In the genomic region with DNA sequence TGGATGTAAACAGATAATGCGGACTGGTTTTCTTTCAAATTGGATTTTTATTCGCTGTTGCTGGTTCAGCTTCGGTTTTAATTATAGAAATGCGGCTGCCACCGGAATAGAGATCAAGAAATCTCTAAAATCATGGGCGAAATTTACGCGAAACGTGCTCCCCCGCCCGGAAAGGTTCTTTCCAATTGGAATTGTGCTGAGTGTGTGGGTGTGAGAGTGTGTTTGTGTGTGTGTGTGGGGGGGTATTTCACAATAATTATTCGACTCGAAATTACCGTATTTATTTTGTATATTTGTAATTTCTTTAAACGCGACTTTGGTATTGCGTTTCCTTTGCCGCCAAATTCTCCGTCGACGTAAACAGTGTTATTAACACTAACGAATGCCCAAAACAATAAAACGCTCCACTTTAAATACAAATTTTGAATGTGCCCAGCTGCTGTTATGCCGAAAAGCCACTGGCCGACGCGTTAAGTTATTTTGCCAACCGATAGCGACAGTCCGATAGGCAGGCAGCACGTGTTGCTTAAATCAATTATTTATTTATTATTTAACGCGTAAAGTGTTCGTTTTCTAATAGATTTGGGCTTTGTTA, we compare ENCODE assay signal across 1 fruit fly cellular context.
TF ChIP-seq lines count a peak whose summit lies in the region.

Gclc (minus strand) TSS at position 431 of the 595 bp plus-strand sequence.

TF ChIP-seq in whole organism, embryonic, 481 proteins besides CTCF, POLR2A, EP300 and RAD21 (continued from another document and continues in another):
- TF ChIP-seq CG7928 (GFP tag; optimal IDR thresholded peaks at IDR 0.05; lab: Kevin White, UChicago) (no peak), Nf-YA (GFP tag; IDR thresholded peaks at IDR 0.05; lab: Robert Waterston, UW) (no peak), CG9932 (GFP tag; IDR thresholded peaks at IDR 0.05; lab: Robert Waterston, UW) (peak; percentile 13; the same call in 1 of the 2 replicates), CG12219 (GFP tag; optimal IDR thresholded peaks at IDR 0.05; lab: Kevin White, UChicago) (no peak), Sox100B (GFP tag; optimal IDR thresholded peaks at IDR 0.05; lab: Kevin White, UChicago) (no peak), CG7963 (GFP tag; IDR thresholded peaks at IDR 0.05; lab: Robert Waterston, UW; ENCODE audit: partially characterized antibody) (peak; percentile 10; the same call in 1 of the 3 replicates), en (GFP tag; optimal IDR thresholded peaks at IDR 0.05; lab: Kevin White, UChicago) (no peak), CG17802 (tag; optimal IDR thresholded peaks at IDR 0.05; lab: Kevin White, UChicago) (no peak), caup (GFP tag; optimal IDR thresholded peaks at IDR 0.05; lab: Kevin White, UChicago; ENCODE audit: severe bottlenecking) (no peak), CG15073 (GFP tag; optimal IDR thresholded peaks at IDR 0.05; lab: Kevin White, UChicago) (no peak), dan (GFP tag; IDR thresholded peaks at IDR 0.05; lab: Robert Waterston, UW) (no peak), CG11723 (GFP tag; optimal IDR thresholded peaks at IDR 0.05; lab: Kevin White, UChicago) (no peak), Sry-β (GFP tag; optimal IDR thresholded peaks at IDR 0.05; lab: Kevin White, UChicago) (no peak), esg (GFP tag; conservative IDR thresholded peaks at IDR 0.05; lab: Robert Waterston, UW) (no peak), Fer1 (GFP tag; optimal IDR thresholded peaks at IDR 0.05; lab: Kevin White, UChicago) (peak; percentile 25), CG10267 (tag; optimal IDR thresholded peaks at IDR 0.05; lab: Kevin White, UChicago) (peak; percentile 36), CG12942 (GFP tag; optimal IDR thresholded peaks at IDR 0.05; lab: Kevin White, UChicago) (no peak), lbe (GFP tag; optimal IDR thresholded peaks at IDR 0.05; lab: Kevin White, UChicago) (no peak), BEAF-32 (GFP tag; optimal IDR thresholded peaks at IDR 0.05; lab: Kevin White, UChicago) (peak; percentile 66), HHEX (GFP tag; optimal IDR thresholded peaks at IDR 0.05; lab: Kevin White, UChicago) (peak; percentile 12), ATbp (GFP tag; optimal IDR thresholded peaks at IDR 0.05; lab: Kevin White, UChicago) (no peak), lab (GFP tag; optimal IDR thresholded peaks at IDR 0.05; lab: Kevin White, UChicago) (peak; percentile 24), rib (GFP tag; IDR thresholded peaks at IDR 0.05; lab: Robert Waterston, UW) (no peak), pnt (GFP tag; optimal IDR thresholded peaks at IDR 0.05; lab: Kevin White, UChicago) (no peak), sisA (GFP tag; IDR thresholded peaks at IDR 0.05; lab: Robert Waterston, UW) (no peak), CG18011 (GFP tag; optimal IDR thresholded peaks at IDR 0.05; lab: Kevin White, UChicago) (no peak), twi (tag; optimal IDR thresholded peaks at IDR 0.05; lab: Kevin White, UChicago) (no peak), CG1647 (GFP tag; optimal IDR thresholded peaks at IDR 0.05; lab: Kevin White, UChicago) (no peak), Rfx (GFP tag; IDR thresholded peaks at IDR 0.05; lab: Robert Waterston, UW) (peak; percentile 26; the same call in 1 of the 2 replicates), CG32532 (GFP tag; IDR thresholded peaks at IDR 0.05; lab: Robert Waterston, UW) (no peak), CG12155 (GFP tag; optimal IDR thresholded peaks at IDR 0.05; lab: Kevin White, UChicago) (no peak), Scr (GFP tag; IDR thresholded peaks at IDR 0.05; lab: Robert Waterston, UW; ENCODE audit: partially characterized antibody) (peak; percentile 39), CkIIα-i1 (GFP tag; IDR thresholded peaks at IDR 0.05; lab: Robert Waterston, UW) (no peak), CG9797 (GFP tag; optimal IDR thresholded peaks at IDR 0.05; lab: Kevin White, UChicago) (peak; percentile 64), bcd (GFP tag; optimal IDR thresholded peaks at IDR 0.05; lab: Kevin White, UChicago) (no peak), cwo (GFP tag; optimal IDR thresholded peaks at IDR 0.05; lab: Kevin White, UChicago) (peak; percentile 82), CG17186 (GFP tag; optimal IDR thresholded peaks at IDR 0.05; lab: Kevin White, UChicago) (no peak), CG2116 (GFP tag; optimal IDR thresholded peaks at IDR 0.05; lab: Kevin White, UChicago) (peak; percentile 79), bbx (GFP tag; IDR thresholded peaks at IDR 0.05; lab: Robert Waterston, UW; ENCODE audit: partially characterized antibody) (peak; percentile 41), kay (GFP tag; optimal IDR thresholded peaks at IDR 0.05; lab: Kevin White, UChicago) (no peak), CG12391 (tag; optimal IDR thresholded peaks at IDR 0.05; lab: Kevin White, UChicago) (no peak), Spps (tag; optimal IDR thresholded peaks at IDR 0.05; lab: Kevin White, UChicago) (no peak), NFAT (GFP tag; IDR thresholded peaks at IDR 0.05; lab: Robert Waterston, UW) (0 out of 2 replicates have a peak, but pooled peaks have one; percentile 23), CG12236 (GFP tag; optimal IDR thresholded peaks at IDR 0.05; lab: Kevin White, UChicago) (no peak), ash1 (GFP tag; optimal IDR thresholded peaks at IDR 0.05; lab: Kevin White, UChicago) (no peak), tup (GFP tag; optimal IDR thresholded peaks at IDR 0.05; lab: Kevin White, UChicago) (no peak), unc-4 (GFP tag; IDR thresholded peaks at IDR 0.05; lab: Robert Waterston, UW; ENCODE audit: partially characterized antibody) (peak; percentile 52; the same call in 1 of the 2 replicates), CG2875 (GFP tag; optimal IDR thresholded peaks at IDR 0.05; lab: Kevin White, UChicago) (no peak), inv (GFP tag; IDR thresholded peaks at IDR 0.05; lab: Robert Waterston, UW; ENCODE audit: partially characterized antibody) (peak; percentile 20; the same call in 1 of the 2 replicates), tap (tag; optimal IDR thresholded peaks at IDR 0.05; lab: Kevin White, UChicago) (no peak), stwl (tag; optimal IDR thresholded peaks at IDR 0.05; lab: Kevin White, UChicago) (peak; percentile 86), amos (GFP tag; IDR thresholded peaks at IDR 0.05; lab: Robert Waterston, UW; ENCODE audit: partially characterized antibody) (peak; percentile 54; the same call in 1 of the 2 replicates), Myb (GFP tag; optimal IDR thresholded peaks at IDR 0.05; lab: Kevin White, UChicago) (peak; percentile 18), Dll (GFP tag; IDR thresholded peaks at IDR 0.05; lab: Robert Waterston, UW; ENCODE audit: partially characterized antibody) (peak; percentile 50; the same call in 1 of the 4 replicates), knrl (GFP tag; IDR thresholded peaks at IDR 0.05; lab: Robert Waterston, UW; ENCODE audit: partially characterized antibody) (peak; percentile 45; the same call in 2 of the 3 replicates), Abd-B (GFP tag; optimal IDR thresholded peaks at IDR 0.05; lab: Kevin White, UChicago) (no peak), CG3726 (GFP tag; IDR thresholded peaks at IDR 0.05; lab: Robert Waterston, UW) (no peak), CG9215 (GFP tag; IDR thresholded peaks at IDR 0.05; lab: Robert Waterston, UW) (no peak), CG16813 (GFP tag; IDR thresholded peaks at IDR 0.05; lab: Robert Waterston, UW; ENCODE audit: partially characterized antibody) (peak; percentile 29; the same call in 1 of the 3 replicates), CG14050 (GFP tag; IDR thresholded peaks at IDR 0.05; lab: Robert Waterston, UW) (no peak), CG13287 (GFP tag; IDR thresholded peaks at IDR 0.05; lab: Robert Waterston, UW; ENCODE audit: partially characterized antibody) (peak; percentile 62), wor (GFP tag; IDR thresholded peaks at IDR 0.05; lab: Robert Waterston, UW) (no peak), CG17385 (GFP tag; optimal IDR thresholded peaks at IDR 0.05; lab: Kevin White, UChicago) (no peak), Nf-YB (GFP tag; optimal IDR thresholded peaks at IDR 0.05; lab: Kevin White, UChicago) (no peak), seq (GFP tag; IDR thresholded peaks at IDR 0.05; lab: Robert Waterston, UW) (no peak), sr (GFP tag; IDR thresholded peaks at IDR 0.05; lab: Robert Waterston, UW) (0 out of 3 replicates have a peak, but pooled peaks have one; percentile 52), CG3995 (GFP tag; optimal IDR thresholded peaks at IDR 0.05; lab: Kevin White, UChicago) (peak; percentile 24), CG18764 (GFP tag; optimal IDR thresholded peaks at IDR 0.05; lab: Kevin White, UChicago) (no peak), Med (GFP tag; lab: Kevin White, UChicago) (peak; percentile 81), sd (tag; optimal IDR thresholded peaks at IDR 0.05; lab: Kevin White, UChicago) (peak; percentile 7), repo (GFP tag; optimal IDR thresholded peaks at IDR 0.05; lab: Kevin White, UChicago) (no peak), B-H1 (GFP tag; IDR thresholded peaks at IDR 0.05; lab: Robert Waterston, UW) (no peak), BtbVII (GFP tag; optimal IDR thresholded peaks at IDR 0.05; lab: Kevin White, UChicago) (peak; percentile 47), CG10959 (GFP tag; IDR thresholded peaks at IDR 0.05; lab: Robert Waterston, UW) (no peak), Mes4 (GFP tag; optimal IDR thresholded peaks at IDR 0.05; lab: Kevin White, UChicago) (no peak), mam (GFP tag; optimal IDR thresholded peaks at IDR 0.05; lab: Kevin White, UChicago) (peak; percentile 9), Hr51 (GFP tag; optimal IDR thresholded peaks at IDR 0.05; lab: Kevin White, UChicago) (no peak), lola (GFP tag; optimal IDR thresholded peaks at IDR 0.05; lab: Kevin White, UChicago) (no peak), CG13894 (tag; optimal IDR thresholded peaks at IDR 0.05; lab: Kevin White, UChicago) (peak; percentile 31), ab (GFP tag; optimal IDR thresholded peaks at IDR 0.05; lab: Kevin White, UChicago) (no peak), peb (GFP tag; IDR thresholded peaks at IDR 0.05; lab: Robert Waterston, UW) (no peak), CG14667 (GFP tag; IDR thresholded peaks at IDR 0.05; lab: Robert Waterston, UW) (no peak), D19B (GFP tag; optimal IDR thresholded peaks at IDR 0.05; lab: Kevin White, UChicago) (peak; percentile 3), CG9609 (GFP tag; optimal IDR thresholded peaks at IDR 0.05; lab: Kevin White, UChicago) (no peak), CG17568 (GFP tag; optimal IDR thresholded peaks at IDR 0.05; lab: Kevin White, UChicago) (peak; percentile 24), pho (GFP tag; optimal IDR thresholded peaks at IDR 0.05; lab: Kevin White, UChicago) (no peak), Max (GFP tag; optimal IDR thresholded peaks at IDR 0.05; lab: Kevin White, UChicago) (peak; percentile 23), fd96Cb (tag; optimal IDR thresholded peaks at IDR 0.05; lab: Kevin White, UChicago) (no peak), CG11696 (GFP tag; IDR thresholded peaks at IDR 0.05; lab: Robert Waterston, UW) (no peak), Eip74EF (GFP tag; optimal IDR thresholded peaks at IDR 0.05; lab: Kevin White, UChicago) (peak in 1 of 2 experiments; percentile 1), Ets65A (GFP tag; lab: Kevin White, UChicago) (no peak), CG3838 (GFP tag; optimal IDR thresholded peaks at IDR 0.05; lab: Kevin White, UChicago) (no peak), crp (GFP tag; optimal IDR thresholded peaks at IDR 0.05; lab: Kevin White, UChicago) (peak in 1 of 2 experiments; percentile 23), zf30C (GFP tag; optimal IDR thresholded peaks at IDR 0.05; lab: Kevin White, UChicago) (no peak), Six4 (GFP tag; optimal IDR thresholded peaks at IDR 0.05; lab: Kevin White, UChicago) (no peak), Sox102F (GFP tag; optimal IDR thresholded peaks at IDR 0.05; lab: Kevin White, UChicago) (no peak), trem (tag; optimal IDR thresholded peaks at IDR 0.05; lab: Kevin White, UChicago) (peak; percentile 31), Oli (tag; optimal IDR thresholded peaks at IDR 0.05; lab: Kevin White, UChicago) (no peak), CG6813 (GFP tag; optimal IDR thresholded peaks at IDR 0.05; lab: Kevin White, UChicago) (peak; percentile 19), Rx (GFP tag; IDR thresholded peaks at IDR 0.05; lab: Robert Waterston, UW) (no peak), CG16863 (GFP tag; optimal IDR thresholded peaks at IDR 0.05; lab: Kevin White, UChicago) (no peak), ewg (GFP tag; optimal IDR thresholded peaks at IDR 0.05; lab: Kevin White, UChicago) (no peak), ato (GFP tag; IDR thresholded peaks at IDR 0.05; lab: Robert Waterston, UW; ENCODE audit: partially characterized antibody) (no peak), CG3163 (GFP tag; optimal IDR thresholded peaks at IDR 0.05; lab: Kevin White, UChicago) (no peak), HLHmδ (GFP tag; optimal IDR thresholded peaks at IDR 0.05; lab: Kevin White, UChicago) (no peak), Atf3 (GFP tag; optimal IDR thresholded peaks at IDR 0.05; lab: Kevin White, UChicago) (no peak), CG6791 (GFP tag; IDR thresholded peaks at IDR 0.05; lab: Robert Waterston, UW; ENCODE audit: partially characterized antibody) (peak; percentile 53; the same call in 2 of the 3 replicates), CG2120 (GFP tag; optimal IDR thresholded peaks at IDR 0.05; lab: Kevin White, UChicago) (peak; percentile 27), nom (GFP tag; optimal IDR thresholded peaks at IDR 0.05; lab: Kevin White, UChicago) (no peak), emc (GFP tag; optimal IDR thresholded peaks at IDR 0.05; lab: Kevin White, UChicago) (no peak), wek (GFP tag; optimal IDR thresholded peaks at IDR 0.05; lab: Kevin White, UChicago) (no peak), CG30020 (tag; optimal IDR thresholded peaks at IDR 0.05; lab: Kevin White, UChicago) (no peak), CG7271 (tag; optimal IDR thresholded peaks at IDR 0.05; lab: Kevin White, UChicago) (no peak), Hey (tag; optimal IDR thresholded peaks at IDR 0.05; lab: Kevin White, UChicago) (no peak), CG34422 (GFP tag; IDR thresholded peaks at IDR 0.05; lab: Robert Waterston, UW) (0 out of 3 replicates have a peak, but pooled peaks have one; percentile 34), zen (tag; optimal IDR thresholded peaks at IDR 0.05; lab: Kevin White, UChicago) (no peak), MESR4 (GFP tag; optimal IDR thresholded peaks at IDR 0.05; lab: Kevin White, UChicago) (peak; percentile 30), CG33557 (GFP tag; optimal IDR thresholded peaks at IDR 0.05; lab: Kevin White, UChicago) (no peak), gro (GFP tag; optimal IDR thresholded peaks at IDR 0.05; lab: Kevin White, UChicago) (no peak), Antp (GFP tag; optimal IDR thresholded peaks at IDR 0.05; lab: Kevin White, UChicago) (no peak), kah (GFP tag; optimal IDR thresholded peaks at IDR 0.05; lab: Kevin White, UChicago) (no peak), hkb (optimal IDR thresholded peaks at IDR 0.05; lab: Kevin White, UChicago) (no peak), hkb (GFP tag; IDR thresholded peaks at IDR 0.05; lab: Robert Waterston, UW) (no peak), CG34224 (GFP tag; IDR thresholded peaks at IDR 0.05; lab: Robert Waterston, UW; ENCODE audit: partially characterized antibody) (peak; percentile 40; the same call in 1 of the 3 replicates)
